Fruit fly (Drosophila melanogaster) whole organism, prepupa: ENCODE data around the gene CG17777.

Experiments
- Blimp-1 ChIP-seq: fragments of 200-800 bp; sonication (Bioruptor generic); optimal IDR thresholded peaks from 3 replicates; lab custom pipeline; 2017; ENCODE audit warnings: missing biosample characterization, missing genetic modification characterization, mild to moderate bottlenecking, moderate library complexity, missing genetic modification reagents
- CG10669 ChIP-seq: fragments of 200-800 bp; sonication (Bioruptor generic); optimal IDR thresholded peaks from 3 replicates; lab custom pipeline; 2018; ENCODE audit warnings: missing biosample characterization, mild to moderate bottlenecking, missing genetic modification characterization, moderate library complexity
- CG11294 ChIP-seq: fragments of 200-800 bp; sonication (Bioruptor generic); IDR thresholded peaks from 2 replicates; pipeline ENCODE4 v1.3.6; 2022; ENCODE audit warnings: missing biosample characterization, missing genetic modification characterization
- CG11762 ChIP-seq: fragments of 200-800 bp; sonication (Bioruptor generic); optimal IDR thresholded peaks from 3 replicates; lab custom pipeline; 2016; ENCODE audit warnings: missing biosample characterization, missing genetic modification characterization; ENCODE audit not compliant: insufficient read depth
- CG11902 ChIP-seq: fragments of 200-800 bp; sonication (Bioruptor generic); optimal IDR thresholded peaks from 3 replicates; lab custom pipeline; 2016; ENCODE audit warnings: missing biosample characterization, missing genetic modification characterization
- CG15336 ChIP-seq: fragments of 200-800 bp; sonication (Bioruptor generic); IDR thresholded peaks from 2 replicates; pipeline ENCODE4 v1.3.6; 2022; ENCODE audit warnings: missing biosample characterization, missing genetic modification characterization
- CG1621 ChIP-seq: fragments of 200-800 bp; sonication (Bioruptor generic); optimal IDR thresholded peaks from 3 replicates; lab custom pipeline; 2018; ENCODE audit warnings: missing biosample characterization, mild to moderate bottlenecking, missing genetic modification characterization
- CG16779 ChIP-seq: fragments of 200-800 bp; sonication (Bioruptor generic); optimal IDR thresholded peaks from 3 replicates; lab custom pipeline; 2017; ENCODE audit warnings: missing biosample characterization, mild to moderate bottlenecking, missing genetic modification characterization
- CG3032 ChIP-seq: fragments of 200-800 bp; optimal IDR thresholded peaks from 2 replicates; lab custom pipeline; 2019; ENCODE audit warnings: missing biosample characterization, mild to moderate bottlenecking, missing genetic modification characterization, moderate library complexity
- CG31627 ChIP-seq: fragments of 200-800 bp; sonication (Bioruptor generic); optimal IDR thresholded peaks from 3 replicates; lab custom pipeline; 2016; ENCODE audit warnings: missing biosample characterization, missing genetic modification characterization
- CG32006 ChIP-seq: fragments of 200-800 bp; sonication (Bioruptor generic); optimal IDR thresholded peaks from 3 replicates; lab custom pipeline; 2017; ENCODE audit warnings: missing biosample characterization, mild to moderate bottlenecking, missing genetic modification characterization
- CG34406 ChIP-seq: fragments of 200-800 bp; sonication (Bioruptor generic); optimal IDR thresholded peaks from 3 replicates; lab custom pipeline; 2016; ENCODE audit warnings: missing biosample characterization, missing genetic modification characterization
- CG3919 ChIP-seq: fragments of 200-800 bp; sonication (Bioruptor generic); optimal IDR thresholded peaks from 3 replicates; lab custom pipeline; 2016; ENCODE audit warnings: missing biosample characterization, missing genetic modification characterization
- CG4318 ChIP-seq: fragments of 200-800 bp; sonication (Bioruptor generic); optimal IDR thresholded peaks from 3 replicates; lab custom pipeline; 2017; ENCODE audit warnings: missing biosample characterization, mild to moderate bottlenecking, missing genetic modification characterization
- CG6163 ChIP-seq: fragments of 200-800 bp; sonication (Bioruptor generic); IDR thresholded peaks from 3 replicates; pipeline ENCODE4 v1.3.6; 2022; ENCODE audit warnings: missing biosample characterization, missing genetic modification characterization
- CG6276 ChIP-seq: fragments of 200-800 bp; sonication (Bioruptor generic); optimal IDR thresholded peaks from 2 replicates; lab custom pipeline; 2017; ENCODE audit warnings: missing biosample characterization, mild to moderate bottlenecking, missing genetic modification characterization
- CG6792 ChIP-seq: fragments of 200-800 bp; sonication (Bioruptor generic); optimal IDR thresholded peaks from 3 replicates; lab custom pipeline; 2016; ENCODE audit warnings: missing biosample characterization, missing genetic modification characterization
- CG6808 ChIP-seq: fragments of 200-800 bp; sonication (Bioruptor generic); optimal IDR thresholded peaks from 3 replicates; lab custom pipeline; 2017; ENCODE audit warnings: missing biosample characterization, missing genetic modification characterization, mild to moderate bottlenecking, moderate library complexity, missing genetic modification reagents
- CG6854 ChIP-seq: fragments of 200-800 bp; sonication (Bioruptor generic); optimal IDR thresholded peaks from 2 replicates; lab custom pipeline; 2017; ENCODE audit warnings: missing biosample characterization, mild to moderate bottlenecking, missing genetic modification characterization
- CG7368 ChIP-seq: fragments of 200-800 bp; sonication (Bioruptor generic); optimal IDR thresholded peaks from 3 replicates; lab custom pipeline; 2016; ENCODE audit warnings: missing biosample characterization, missing genetic modification characterization
- CG8319 ChIP-seq: fragments of 200-800 bp; sonication (Bioruptor generic); optimal IDR thresholded peaks from 3 replicates; lab custom pipeline; 2016; ENCODE audit warnings: missing biosample characterization, missing genetic modification characterization
- CG8632 ChIP-seq: fragments of 200-800 bp; sonication (Bioruptor generic); optimal IDR thresholded peaks from 3 replicates; lab custom pipeline; 2016; ENCODE audit warnings: missing biosample characterization, missing genetic modification characterization
- CG9139 ChIP-seq: fragments of 200-800 bp; sonication (Bioruptor generic); optimal IDR thresholded peaks from 3 replicates; lab custom pipeline; 2017; ENCODE audit warnings: missing biosample characterization, mild to moderate bottlenecking, missing genetic modification characterization
- Eip75B ChIP-seq: fragments of 200-800 bp; sonication (Bioruptor generic); optimal IDR thresholded peaks from 3 replicates; lab custom pipeline; 2016; ENCODE audit warnings: missing biosample characterization, missing genetic modification characterization
- Eip78C ChIP-seq: fragments of 200-800 bp; sonication (Bioruptor generic); peaks from one replicate; lab custom pipeline; 2016; ENCODE audit warnings: missing biosample characterization, missing genetic modification characterization
- Eip93F ChIP-seq: fragments of 200-800 bp; sonication (Bioruptor generic); optimal IDR thresholded peaks from 2 replicates; lab custom pipeline; 2016; ENCODE audit warnings: missing biosample characterization, mild to moderate bottlenecking, missing genetic modification characterization
- Ets21C ChIP-seq: fragments of 200-800 bp; sonication (Bioruptor generic); optimal IDR thresholded peaks from 3 replicates; lab custom pipeline; 2016; ENCODE audit warnings: missing biosample characterization, missing genetic modification characterization
- Gug ChIP-seq: fragments of 200-800 bp; sonication (Bioruptor generic); IDR thresholded peaks from 2 replicates; pipeline ENCODE4 v1.3.6; 2022; ENCODE audit warnings: missing biosample characterization, missing genetic modification characterization
- Hr38 ChIP-seq: sonication (Bioruptor generic); optimal IDR thresholded peaks from 2 replicates; lab custom pipeline; 2016; ENCODE audit warnings: missing biosample characterization, missing genetic modification characterization
- Hr39 ChIP-seq: fragments of 200-800 bp; sonication (Bioruptor generic); optimal IDR thresholded peaks from 2 replicates; lab custom pipeline; 2016; ENCODE audit warnings: missing biosample characterization, missing genetic modification characterization
- Hr4 ChIP-seq: fragments of 200-800 bp; sonication (Bioruptor generic); optimal IDR thresholded peaks from 3 replicates; lab custom pipeline; 2016; ENCODE audit warnings: missing biosample characterization, missing genetic modification characterization
- Lpt ChIP-seq: fragments of 200-800 bp; sonication (Bioruptor generic); optimal IDR thresholded peaks from 3 replicates; lab custom pipeline; 2016; ENCODE audit warnings: missing biosample characterization, missing genetic modification characterization
- Met ChIP-seq: fragments of 200-800 bp; sonication (Bioruptor generic); optimal IDR thresholded peaks from 3 replicates; lab custom pipeline; 2016; ENCODE audit warnings: missing biosample characterization, missing genetic modification characterization
- OdsH ChIP-seq: fragments of 200-800 bp; sonication (Bioruptor generic); optimal IDR thresholded peaks from 3 replicates; lab custom pipeline; 2016; ENCODE audit warnings: missing biosample characterization, missing genetic modification characterization
- Sox102F ChIP-seq: fragments of 200-800 bp; sonication (Bioruptor generic); optimal IDR thresholded peaks from 2 replicates; lab custom pipeline; 2016; ENCODE audit warnings: missing biosample characterization, mild to moderate bottlenecking, missing genetic modification characterization
- Sox14 ChIP-seq: fragments of 200-800 bp; sonication (Bioruptor generic); optimal IDR thresholded peaks from 3 replicates; lab custom pipeline; 2016; ENCODE audit warnings: missing biosample characterization, missing genetic modification characterization
- cyc ChIP-seq: fragments of 200-800 bp; sonication (Bioruptor generic); optimal IDR thresholded peaks from 3 replicates; lab custom pipeline; 2016; ENCODE audit warnings: missing biosample characterization, missing genetic modification characterization
- dac ChIP-seq: fragments of 200-800 bp; sonication (Bioruptor generic); optimal IDR thresholded peaks from 2 replicates; lab custom pipeline; 2017; ENCODE audit warnings: missing biosample characterization, mild to moderate bottlenecking, missing genetic modification characterization
- dsx ChIP-seq: fragments of 200-800 bp; optimal IDR thresholded peaks from 3 replicates; lab custom pipeline; 2019; ENCODE audit warnings: missing biosample characterization, mild to moderate bottlenecking, missing genetic modification characterization, moderate library complexity; ENCODE audit not compliant: poor library complexity, severe bottlenecking
- eg ChIP-seq: fragments of 200-800 bp; sonication (Bioruptor generic); IDR thresholded peaks from 3 replicates; pipeline ENCODE4 v1.3.6; 2022; ENCODE audit warnings: missing biosample characterization, missing genetic modification characterization
- esn ChIP-seq: fragments of 200-800 bp; sonication (Bioruptor generic); optimal IDR thresholded peaks from 2 replicates; lab custom pipeline; 2016; ENCODE audit warnings: missing biosample characterization, mild to moderate bottlenecking, missing genetic modification characterization, moderate library complexity
- fd59A ChIP-seq: fragments of 200-800 bp; sonication (Bioruptor generic); optimal IDR thresholded peaks from 2 replicates; lab custom pipeline; 2017; ENCODE audit warnings: missing biosample characterization, mild to moderate bottlenecking, missing genetic modification characterization, missing genetic modification reagents
- fd85E ChIP-seq: fragments of 200-800 bp; sonication (Bioruptor generic); optimal IDR thresholded peaks from 3 replicates; lab custom pipeline; 2016; ENCODE audit warnings: missing biosample characterization, missing genetic modification characterization
- fkh ChIP-seq: fragments of 200-800 bp; sonication (Bioruptor generic); optimal IDR thresholded peaks from 3 replicates; lab custom pipeline; 2017; ENCODE audit warnings: missing biosample characterization, mild to moderate bottlenecking, missing genetic modification characterization, moderate library complexity
- net ChIP-seq: fragments of 200-800 bp; sonication (Bioruptor generic); optimal IDR thresholded peaks from 3 replicates; lab custom pipeline; 2016; ENCODE audit warnings: missing biosample characterization, missing genetic modification characterization
- pdm3 ChIP-seq: fragments of 200-800 bp; sonication (Bioruptor generic); optimal IDR thresholded peaks from 3 replicates; lab custom pipeline; 2016; ENCODE audit warnings: missing biosample characterization, missing genetic modification characterization
- salr ChIP-seq, 2 experiments: fragments of 200-800 bp; sonication (Bioruptor generic); optimal IDR thresholded peaks; 3 replicates each; lab custom pipeline; 2016 to 2018; ENCODE audit warnings: missing biosample characterization in 2 of 2, missing genetic modification characterization in 2 of 2, mild to moderate bottlenecking in 1 of 2
- spab ChIP-seq: fragments of 200-800 bp; sonication (Bioruptor generic); optimal IDR thresholded peaks from 2 replicates; lab custom pipeline; 2017; ENCODE audit warnings: missing biosample characterization, mild to moderate bottlenecking, missing genetic modification characterization, missing genetic modification reagents
- ss ChIP-seq, 2 experiments: fragments of 200-800 bp; sonication (Bioruptor generic); optimal IDR thresholded peaks; 2 replicates in 1 of 2; 3 replicates in 1 of 2; lab custom pipeline; 2017 to 2018; ENCODE audit warnings: mild to moderate bottlenecking in 2 of 2, missing biosample characterization in 2 of 2, missing genetic modification characterization in 2 of 2, moderate library complexity in 1 of 2
- svp ChIP-seq: fragments of 200-800 bp; sonication (Bioruptor generic); peaks from one replicate; lab custom pipeline; 2016; ENCODE audit warnings: missing biosample characterization, missing genetic modification characterization
- topi ChIP-seq: fragments of 200-800 bp; sonication (Bioruptor generic); optimal IDR thresholded peaks from 3 replicates; lab custom pipeline; 2016; ENCODE audit warnings: missing biosample characterization, missing genetic modification characterization

CG17777 gene

dm6 chrX:2141159-2141853, 45.3 kb upstream of the CG17777 start, which contains the start of gene D2hgdh:
Gene D2hgdh (plus strand): TSS chrX:2141489.
- TF ChIP-seq CG11762 (GFP tag; lab: Kevin White, UChicago) (no peak), fd85E (GFP tag; lab: Kevin White, UChicago) (no peak), esn (GFP tag; lab: Kevin White, UChicago) (peak; percentile 35), CG6854 (no peak), CG1621 (tag; lab: Kevin White, UChicago) (no peak), Blimp-1 (no peak), Hr39 (GFP tag; lab: Kevin White, UChicago) (peak; percentile 39), CG9139 (GFP tag; lab: Kevin White, UChicago) (no peak), Sox14 (GFP tag; lab: Kevin White, UChicago) (no peak), Hr4 (GFP tag; lab: Kevin White, UChicago) (peak; percentile 26), salr (GFP tag; optimal IDR thresholded peaks at IDR 0.05; lab: Kevin White, UChicago) (no peak), CG11294 (GFP tag; lab: Robert Waterston, UW) (no peak), Eip75B (GFP tag; lab: Kevin White, UChicago) (peak; percentile 33), OdsH (GFP tag; lab: Kevin White, UChicago) (peak; percentile 10), CG7368 (no peak), CG3919 (GFP tag; lab: Kevin White, UChicago) (no peak), CG34406 (GFP tag; lab: Kevin White, UChicago) (no peak), CG6792 (GFP tag; lab: Kevin White, UChicago) (no peak), CG3032 (no peak), CG11902 (GFP tag; lab: Kevin White, UChicago) (no peak), eg (peak; percentile 53; the same call in 1 of the 3 replicates), Eip78C (GFP tag; lab: Kevin White, UChicago) (peak; percentile 63), CG6808 (GFP tag; lab: Kevin White, UChicago) (no peak), CG6163 (GFP tag; lab: Robert Waterston, UW) (peak; percentile 45; the same call in 1 of the 3 replicates), CG15336 (GFP tag; lab: Robert Waterston, UW) (peak; percentile 63), Gug (GFP tag; lab: Robert Waterston, UW) (no peak), dsx (GFP tag; lab: Kevin White, UChicago) (peak; percentile 28), pdm3 (GFP tag; lab: Kevin White, UChicago) (peak; percentile 13), Met (GFP tag; lab: Kevin White, UChicago) (no peak), topi (peak; percentile 30), spab (no peak), CG8632 (no peak), fkh (GFP tag; lab: Kevin White, UChicago) (no peak), CG10669 (GFP tag; lab: Kevin White, UChicago) (no peak), Ets21C (GFP tag; lab: Kevin White, UChicago) (no peak), Lpt (GFP tag; lab: Kevin White, UChicago) (no peak), fd59A (GFP tag; lab: Kevin White, UChicago) (no peak), CG32006 (no peak), CG6276 (GFP tag; lab: Kevin White, UChicago) (no peak), Eip93F (no peak), Sox102F (GFP tag; lab: Kevin White, UChicago) (no peak), CG4318 (GFP tag; lab: Kevin White, UChicago) (no peak), CG8319 (GFP tag; lab: Kevin White, UChicago) (no peak), CG16779 (tag; lab: Kevin White, UChicago) (no peak), cyc (no peak), Hr38 (no peak), CG31627 (GFP tag; lab: Kevin White, UChicago) (peak; percentile 20), svp (GFP tag; lab: Kevin White, UChicago) (no peak), dac (no peak), net (peak; percentile 2), ss (GFP tag; optimal IDR thresholded peaks at IDR 0.05; lab: Kevin White, UChicago) (no peak)
